Worm (Caenorhabditis elegans) whole organism, L3 larva: ENCODE data around the gene rocf-1.

ENCODE experiments used
- egl-27 ChIP-seq: sonication (generic microtip); optimal IDR thresholded peaks from 4 replicates; lab custom pipeline; 2017; ENCODE audit warnings: missing biosample characterization, missing genetic modification reagents, missing genetic modification characterization
- fkh-10 ChIP-seq: sonication (generic microtip); optimal IDR thresholded peaks from 2 replicates; lab custom pipeline; 2017; ENCODE audit warnings: missing biosample characterization, missing genetic modification reagents, missing genetic modification characterization
- jun-1 ChIP-seq: fragments of 150-350 bp; optimal IDR thresholded peaks from 2 replicates; lab custom pipeline; 2014; ENCODE audit warnings: missing biosample characterization, missing genetic modification reagents, missing genetic modification characterization
- mdl-1 ChIP-seq: fragments of 150-350 bp; optimal IDR thresholded peaks from 2 replicates; lab custom pipeline; 2014; ENCODE audit warnings: missing biosample characterization, missing genetic modification characterization
- nhr-237 ChIP-seq: fragments of 150-350 bp; optimal IDR thresholded peaks from 2 replicates; lab custom pipeline; 2014; ENCODE audit warnings: missing biosample characterization, missing genetic modification characterization
- pqm-1 ChIP-seq: fragments of 150-350 bp; optimal IDR thresholded peaks from 2 replicates; lab custom pipeline; 2017; ENCODE audit warnings: missing biosample characterization, missing genetic modification characterization, inconsistent platforms
- ztf-11 ChIP-seq: fragments of 150-350 bp; optimal IDR thresholded peaks from 2 replicates; lab custom pipeline; 2014; ENCODE audit warnings: missing biosample characterization, missing genetic modification characterization

DNA sequence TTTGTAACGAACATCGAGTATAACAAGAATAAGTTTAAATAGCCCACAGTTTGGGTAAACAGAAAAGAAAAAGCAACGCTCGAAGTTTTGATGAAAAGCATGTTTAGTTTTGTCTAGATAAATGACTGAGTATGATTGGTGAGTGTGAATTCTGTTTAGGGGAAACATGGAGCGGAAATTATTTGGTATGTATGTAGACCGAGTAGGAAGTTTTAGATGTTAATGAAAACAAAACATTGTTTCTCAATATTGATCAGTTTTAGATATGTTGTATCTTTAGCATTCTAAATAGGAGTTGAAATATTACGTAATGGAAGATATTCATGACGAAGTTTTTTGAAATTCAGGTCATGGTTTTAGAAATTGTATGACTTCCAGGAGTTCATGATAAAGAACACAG, 51.7 kb downstream of the rocf-1 start, which contains the start of gene srbc-63:
- TF ChIP-seq mdl-1 (tag; lab: Kevin White, UChicago) (no peak), fkh-10 (GFP tag; lab: Kevin White, UChicago) (no peak), ztf-11 (no peak), nhr-237 (tag; lab: Kevin White, UChicago) (no peak), egl-27 (tag; lab: Kevin White, UChicago) (no peak), pqm-1 (no peak), jun-1 (tag; lab: Kevin White, UChicago) (no peak)
